Worm (Caenorhabditis elegans) whole organism, young adult: ENCODE measurements around the gene Y54G2A.32.

Experiments used
- B0035.1 ChIP-seq: sonication (generic microtip); optimal IDR thresholded peaks from 2 replicates; lab custom pipeline; 2016; ENCODE audit warnings: missing genetic modification characterization, mild to moderate bottlenecking, missing compliant biosample characterization, missing genotype, missing genetic modification reagents
- B0336.3 ChIP-seq: fragments of 200-800 bp; sonication (Bioruptor generic); IDR thresholded peaks from 2 replicates; pipeline ENCODE4 v1.3.6; 2022; ENCODE audit warnings: missing genetic modification characterization, missing compliant biosample characterization
- D2030.7 ChIP-seq: fragments of 200-800 bp; sonication (Bioruptor generic); IDR thresholded peaks from 2 replicates; pipeline ENCODE4 v1.3.6; 2022; ENCODE audit warnings: missing genetic modification reagents, missing genetic modification characterization, missing compliant biosample characterization
- F10E7.11 ChIP-seq: sonication (generic microtip); optimal IDR thresholded peaks from 2 replicates; lab custom pipeline; 2017; ENCODE audit warnings: mild to moderate bottlenecking, missing genetic modification characterization, moderate library complexity, missing compliant biosample characterization
- F22D6.2 ChIP-seq: sonication (generic microtip); optimal IDR thresholded peaks from 2 replicates; lab custom pipeline; 2016; ENCODE audit warnings: mild to moderate bottlenecking, missing genetic modification characterization, missing compliant biosample characterization
- F57A8.1 ChIP-seq: fragments of 200-800 bp; sonication (Bioruptor generic); optimal IDR thresholded peaks from 2 replicates; lab custom pipeline; 2018; ENCODE audit warnings: mild to moderate bottlenecking, missing genetic modification characterization, moderate library complexity, missing compliant biosample characterization
- K11D2.4 ChIP-seq: fragments of 200-800 bp; sonication (Bioruptor generic); IDR thresholded peaks from 2 replicates; pipeline ENCODE4 v1.3.6; 2022; ENCODE audit warnings: missing genetic modification reagents, missing genetic modification characterization, missing compliant biosample characterization
- Y56A3A.18 ChIP-seq: fragments of 200-800 bp; sonication (Bioruptor generic); IDR thresholded peaks from 2 replicates; pipeline ENCODE4 v1.3.6; 2022; ENCODE audit warnings: missing genetic modification reagents, missing genetic modification characterization, missing compliant biosample characterization
- Y67H2A.10 ChIP-seq: fragments of 200-800 bp; sonication (Bioruptor generic); conservative IDR thresholded peaks from 2 replicates; pipeline ENCODE4 v1.3.6; 2022; ENCODE audit warnings: missing genetic modification reagents, missing genetic modification characterization, missing compliant biosample characterization
- aptf-2 ChIP-seq: fragments of 200-800 bp; sonication (Bioruptor generic); conservative IDR thresholded peaks from 2 replicates; pipeline ENCODE4 v1.3.6; 2022; ENCODE audit warnings: missing genetic modification reagents, missing genetic modification characterization, missing compliant biosample characterization
- aptf-3 ChIP-seq: fragments of 200-800 bp; sonication (Bioruptor generic); IDR thresholded peaks from 2 replicates; pipeline ENCODE4 v1.3.6; 2022; ENCODE audit warnings: missing genetic modification characterization, missing compliant biosample characterization
- atf-7 ChIP-seq: sonication (generic microtip); optimal IDR thresholded peaks from 2 replicates; lab custom pipeline; 2017; ENCODE audit warnings: mild to moderate bottlenecking, missing genetic modification characterization, missing compliant biosample characterization
- attf-3 ChIP-seq: fragments of 200-800 bp; sonication (Bioruptor generic); conservative IDR thresholded peaks from 2 replicates; pipeline ENCODE4 v1.3.6; 2022; ENCODE audit warnings: missing genetic modification reagents, missing genetic modification characterization, missing compliant biosample characterization
- attf-5 ChIP-seq: fragments of 200-800 bp; sonication (Bioruptor generic); optimal IDR thresholded peaks from 2 replicates; lab custom pipeline; 2018; ENCODE audit warnings: mild to moderate bottlenecking, missing genetic modification characterization, missing compliant biosample characterization
- attf-6 ChIP-seq: fragments of 200-800 bp; sonication (Bioruptor generic); IDR thresholded peaks from 2 replicates; pipeline ENCODE4 v1.3.6; 2022; ENCODE audit warnings: missing genetic modification reagents, missing genetic modification characterization, missing compliant biosample characterization
- ccch-3 ChIP-seq: fragments of 200-800 bp; sonication (Bioruptor generic); optimal IDR thresholded peaks from 2 replicates; lab custom pipeline; 2018; ENCODE audit warnings: mild to moderate bottlenecking, missing genetic modification characterization, missing compliant biosample characterization
- ceh-27 ChIP-seq: fragments of 200-800 bp; sonication (Bioruptor generic); optimal IDR thresholded peaks from 2 replicates; lab custom pipeline; 2018; ENCODE audit warnings: mild to moderate bottlenecking, missing genetic modification characterization, moderate library complexity, missing compliant biosample characterization
- ceh-58 ChIP-seq: fragments of 200-800 bp; sonication (Bioruptor generic); IDR thresholded peaks from 2 replicates; pipeline ENCODE4 v1.3.6; 2022; ENCODE audit warnings: missing genetic modification characterization, missing compliant biosample characterization
- ceh-91 ChIP-seq: fragments of 200-800 bp; sonication (Bioruptor generic); IDR thresholded peaks from 2 replicates; pipeline ENCODE4 v1.3.6; 2022; ENCODE audit warnings: missing genetic modification reagents, missing genetic modification characterization, missing compliant biosample characterization
- die-1 ChIP-seq: sonication (generic microtip); optimal IDR thresholded peaks from 2 replicates; lab custom pipeline; 2016; ENCODE audit warnings: missing genotype, mild to moderate bottlenecking, missing genetic modification characterization, missing compliant biosample characterization
- dox-1 ChIP-seq: fragments of 200-800 bp; sonication (Bioruptor generic); IDR thresholded peaks from 2 replicates; pipeline ENCODE4 v1.3.6; 2022; ENCODE audit warnings: missing genetic modification reagents, missing genetic modification characterization, missing compliant biosample characterization
- dpl-1 ChIP-seq: fragments of 150-350 bp; optimal IDR thresholded peaks from 2 replicates; lab custom pipeline; 2014; ENCODE audit warnings: missing biosample characterization, missing genetic modification reagents, missing genetic modification characterization
- egl-44 ChIP-seq: fragments of 200-800 bp; sonication (Bioruptor generic); IDR thresholded peaks from 2 replicates; pipeline ENCODE4 v1.3.6; 2022; ENCODE audit warnings: missing genetic modification reagents, missing genetic modification characterization, missing compliant biosample characterization
- egrh-3 ChIP-seq: fragments of 200-800 bp; sonication (Bioruptor generic); IDR thresholded peaks from 2 replicates; pipeline ENCODE4 v1.3.6; 2022; ENCODE audit warnings: missing genetic modification reagents, missing genetic modification characterization, missing compliant biosample characterization
- ets-4 ChIP-seq: fragments of 200-800 bp; sonication (Bioruptor generic); optimal IDR thresholded peaks from 2 replicates; lab custom pipeline; 2018; ENCODE audit warnings: mild to moderate bottlenecking, missing genetic modification characterization, missing compliant biosample characterization
- fkh-3 ChIP-seq: sonication (generic microtip); optimal IDR thresholded peaks from 2 replicates; lab custom pipeline; 2016; ENCODE audit warnings: mild to moderate bottlenecking, missing genetic modification characterization, missing compliant biosample characterization
- hrde-1 ChIP-seq: sonication (generic microtip); optimal IDR thresholded peaks from 2 replicates; lab custom pipeline; 2016; ENCODE audit warnings: missing genetic modification characterization, mild to moderate bottlenecking, missing compliant biosample characterization, moderate library complexity, missing genotype, missing genetic modification reagents, borderline replicate concordance
- lag-1 ChIP-seq: fragments of 200-800 bp; sonication (Bioruptor generic); IDR thresholded peaks from 2 replicates; pipeline ENCODE4 v1.3.6; 2022; ENCODE audit warnings: missing genetic modification reagents, missing genetic modification characterization, missing compliant biosample characterization
- let-607 ChIP-seq, 2 experiments: fragments of 200-800 bp in 1 of 2; sonication (Bioruptor generic) in 1 of 2; sonication (generic microtip) in 1 of 2; optimal IDR thresholded peaks; 2 replicates each; lab custom pipeline; 2016 to 2018; ENCODE audit warnings: mild to moderate bottlenecking in 2 of 2, missing compliant biosample characterization in 2 of 2, missing genetic modification characterization in 2 of 2, moderate library complexity in 2 of 2, missing genotype in 1 of 2
- madf-6 ChIP-seq: fragments of 200-800 bp; sonication (Bioruptor generic); IDR thresholded peaks from 2 replicates; pipeline ENCODE4 v1.3.6; 2022; ENCODE audit warnings: missing genetic modification reagents, missing genetic modification characterization, missing compliant biosample characterization
- madf-8 ChIP-seq: fragments of 200-800 bp; sonication (Bioruptor generic); conservative IDR thresholded peaks from 2 replicates; pipeline ENCODE4 v1.3.6; 2022; ENCODE audit warnings: missing genetic modification reagents, missing genetic modification characterization, missing compliant biosample characterization
- mcd-1 ChIP-seq: fragments of 200-800 bp; sonication (Bioruptor generic); IDR thresholded peaks from 2 replicates; pipeline ENCODE4 v1.3.6; 2022; ENCODE audit warnings: missing genetic modification reagents, missing genetic modification characterization, missing compliant biosample characterization
- mes-4 ChIP-seq: sonication (generic microtip); optimal IDR thresholded peaks from 2 replicates; lab custom pipeline; 2016; ENCODE audit warnings: missing genotype, missing genetic modification characterization, missing compliant biosample characterization
- nfya-2 ChIP-seq: fragments of 200-800 bp; sonication (Bioruptor generic); IDR thresholded peaks from 2 replicates; pipeline ENCODE4 v1.3.6; 2022; ENCODE audit warnings: missing genetic modification reagents, missing genetic modification characterization, missing compliant biosample characterization
- nhr-179 ChIP-seq: sonication (generic microtip); optimal IDR thresholded peaks from 2 replicates; lab custom pipeline; 2016; ENCODE audit warnings: mild to moderate bottlenecking, missing genetic modification characterization, missing compliant biosample characterization
- nhr-80 ChIP-seq: sonication (generic microtip); optimal IDR thresholded peaks from 2 replicates; lab custom pipeline; 2016; ENCODE audit warnings: missing genetic modification characterization, missing compliant biosample characterization
- nhr-90 ChIP-seq: sonication (generic microtip); optimal IDR thresholded peaks from 2 replicates; lab custom pipeline; 2016; ENCODE audit warnings: missing genotype, mild to moderate bottlenecking, missing genetic modification characterization, missing compliant biosample characterization
- pbrm-1 ChIP-seq: fragments of 200-800 bp; sonication (Bioruptor generic); IDR thresholded peaks from 2 replicates; pipeline ENCODE4 v1.3.6; 2022; ENCODE audit warnings: missing genetic modification reagents, missing genetic modification characterization, missing compliant biosample characterization
- rpc-1 ChIP-seq, 2 experiments: fragments of 150-350 bp in 1 of 2; sonication (generic microtip) in 1 of 2; optimal IDR thresholded peaks; 2 replicates each; lab custom pipeline; 2014 to 2018; ENCODE audit warnings: missing biosample characterization in 1 of 2, missing genetic modification characterization in 1 of 2, missing genetic modification reagents in 1 of 2, missing genotype in 1 of 2
- sdz-38 ChIP-seq: sonication (generic microtip); optimal IDR thresholded peaks from 2 replicates; lab custom pipeline; 2016; ENCODE audit warnings: missing genotype, missing genetic modification characterization, missing compliant biosample characterization
- sea-2 ChIP-seq: fragments of 200-800 bp; sonication (Bioruptor generic); IDR thresholded peaks from 2 replicates; pipeline ENCODE4 v1.3.6; 2022; ENCODE audit warnings: missing genetic modification characterization, missing compliant biosample characterization
- sptf-2 ChIP-seq: fragments of 200-800 bp; sonication (Bioruptor generic); optimal IDR thresholded peaks from 2 replicates; lab custom pipeline; 2018; ENCODE audit warnings: mild to moderate bottlenecking, missing genetic modification characterization, missing compliant biosample characterization
- unc-130 ChIP-seq: sonication (generic microtip); optimal IDR thresholded peaks from 2 replicates; lab custom pipeline; 2016; ENCODE audit warnings: missing genetic modification reagents, missing genetic modification characterization, missing compliant biosample characterization
- xnd-1 ChIP-seq: sonication (generic microtip); optimal IDR thresholded peaks from 2 replicates; lab custom pipeline; 2016; ENCODE audit warnings: missing genotype, missing genetic modification reagents, missing genetic modification characterization, missing compliant biosample characterization
- zfh-2 ChIP-seq: fragments of 200-800 bp; sonication (Bioruptor generic); conservative IDR thresholded peaks from 2 replicates; pipeline ENCODE4 v1.3.6; 2022; ENCODE audit warnings: missing genetic modification reagents, missing genetic modification characterization, missing compliant biosample characterization
- zim-3 ChIP-seq: sonication (generic microtip); optimal IDR thresholded peaks from 2 replicates; lab custom pipeline; 2017; ENCODE audit warnings: mild to moderate bottlenecking, missing genetic modification characterization, moderate library complexity, missing compliant biosample characterization
- ztf-18 ChIP-seq: sonication (generic microtip); optimal IDR thresholded peaks from 2 replicates; lab custom pipeline; 2016; ENCODE audit warnings: missing genotype, mild to moderate bottlenecking, missing genetic modification characterization, missing compliant biosample characterization
- ztf-6 ChIP-seq: fragments of 200-800 bp; sonication (Bioruptor generic); IDR thresholded peaks from 2 replicates; pipeline ENCODE4 v1.3.6; 2022; ENCODE audit warnings: missing genetic modification reagents, missing genetic modification characterization, missing compliant biosample characterization

The Y54G2A.32 gene

ce11 chrIV:2805525-2805924, 1.8 kb downstream of the Y54G2A.32 start, which contains the start of gene Y54G2A.45 (continued):
- TF ChIP-seq nhr-90 (tag; lab: Kevin White, UChicago) (peak; percentile 94), madf-6 (GFP tag; lab: Robert Waterston, UW) (peak; percentile 64), xnd-1 (peak; percentile 15), K11D2.4 (GFP tag; lab: Robert Waterston, UW) (peak; percentile 56; the same call in 1 of the 2 replicates), nfya-2 (GFP tag; lab: Robert Waterston, UW) (no peak), mes-4 (tag; lab: Kevin White, UChicago) (peak; percentile 74), sptf-2 (GFP tag; lab: Kevin White, UChicago) (peak; percentile 84), ztf-6 (GFP tag; lab: Robert Waterston, UW) (no peak), unc-130 (GFP tag; lab: Kevin White, UChicago) (peak; percentile 57), B0336.3 (GFP tag; lab: Robert Waterston, UW) (peak; percentile 83), F22D6.2 (tag; lab: Kevin White, UChicago) (peak; percentile 52), attf-3 (GFP tag; lab: Robert Waterston, UW) (peak; percentile 56), ceh-58 (GFP tag; lab: Robert Waterston, UW) (no peak), hrde-1 (tag; lab: Kevin White, UChicago) (peak; percentile 87), atf-7 (tag; lab: Kevin White, UChicago) (peak; percentile 85), sea-2 (GFP tag; lab: Robert Waterston, UW) (0 out of 2 replicates have a peak, but pooled peaks have one; percentile 11), Y67H2A.10 (no peak), dox-1 (GFP tag; lab: Robert Waterston, UW) (peak; percentile 92), dpl-1 (GFP tag; lab: Kevin White, UChicago) (no peak), egl-44 (GFP tag; lab: Robert Waterston, UW) (peak; percentile 93), sdz-38 (tag; lab: Kevin White, UChicago) (peak; percentile 43), ets-4 (GFP tag; lab: Kevin White, UChicago) (peak; percentile 48), ceh-91 (no peak), attf-5 (GFP tag; lab: Kevin White, UChicago) (peak; percentile 43), D2030.7 (GFP tag; lab: Robert Waterston, UW) (peak; percentile 74), nhr-179 (tag; lab: Kevin White, UChicago) (peak; percentile 24), zim-3 (tag; lab: Kevin White, UChicago) (peak; percentile 56), ceh-27 (GFP tag; lab: Kevin White, UChicago) (peak; percentile 20), F57A8.1 (GFP tag; lab: Kevin White, UChicago) (no peak), attf-6 (GFP tag; lab: Robert Waterston, UW) (0 out of 2 replicates have a peak, but pooled peaks have one; percentile 52), pbrm-1 (peak; percentile 76), F10E7.11 (tag; lab: Kevin White, UChicago) (no peak), ccch-3 (GFP tag; lab: Kevin White, UChicago) (no peak), die-1 (tag; lab: Kevin White, UChicago) (peak; percentile 81), madf-8 (GFP tag; lab: Robert Waterston, UW) (no peak; the same call in 1 of the 2 replicates), mcd-1 (GFP tag; lab: Robert Waterston, UW) (peak; percentile 65), lag-1 (GFP tag; lab: Robert Waterston, UW) (no peak), nhr-80 (tag; lab: Kevin White, UChicago) (peak; percentile 97), B0035.1 (tag; lab: Kevin White, UChicago) (peak; percentile 50)

- TF ChIP-seq nhr-80 (tag; lab: Kevin White, UChicago) (no peak), attf-6 (GFP tag; lab: Robert Waterston, UW) (0 out of 2 replicates have a peak, but pooled peaks have one; percentile 30), aptf-2 (no peak), nhr-90 (tag; lab: Kevin White, UChicago) (peak; percentile 24), Y56A3A.18 (GFP tag; lab: Robert Waterston, UW) (0 out of 2 replicates have a peak, but pooled peaks have one; percentile 29), fkh-3 (tag; lab: Kevin White, UChicago) (no peak), zfh-2 (GFP tag; lab: Robert Waterston, UW) (peak; percentile 54), egrh-3 (0 out of 2 replicates have a peak, but pooled peaks have one; percentile 15), let-607 (tag; optimal IDR thresholded peaks at IDR 0.05; lab: Kevin White, UChicago) (peak in 1 of 2 experiments; percentile 10), rpc-1 (optimal IDR thresholded peaks at IDR 0.05; lab: Kevin White, UChicago) (peak; percentile 46), rpc-1 (tag; optimal IDR thresholded peaks at IDR 0.05; lab: Kevin White, UChicago) (peak; percentile 72), ztf-18 (tag; lab: Kevin White, UChicago) (peak; percentile 17), B0035.1 (tag; lab: Kevin White, UChicago) (no peak), aptf-3 (no peak)
Observed at ce11 chrIV:2808154-2808553, 4.4 kb downstream of the Y54G2A.32 start.
